Worm (Caenorhabditis elegans) whole organism, L2 larva: Measurements from ENCODE around the gene clec-184.

Source experiments
- R02D3.7 ChIP-seq: fragments of 150-350 bp; optimal IDR thresholded peaks from 2 replicates; lab custom pipeline; 2014; ENCODE audit warnings: missing biosample characterization, missing genetic modification characterization
- ama-1 ChIP-seq: fragments of 150-350 bp; optimal IDR thresholded peaks from 2 replicates; lab custom pipeline; 2018; ENCODE audit warnings: inconsistent platforms
- blmp-1 ChIP-seq: sonication (generic microtip); optimal IDR thresholded peaks from 2 replicates; lab custom pipeline; 2017; ENCODE audit warnings: missing genetic modification characterization, mild to moderate bottlenecking, missing compliant biosample characterization, antibody characterized with exemption, moderate library complexity; ENCODE audit not compliant: insufficient read depth
- dmd-4 ChIP-seq: sonication (generic microtip); optimal IDR thresholded peaks from 2 replicates; lab custom pipeline; 2017; ENCODE audit warnings: missing biosample characterization, missing genetic modification characterization
- lin-39 ChIP-seq: fragments of 150-350 bp; optimal IDR thresholded peaks from 2 replicates; lab custom pipeline; 2014; ENCODE audit warnings: missing biosample characterization, missing genetic modification reagents, missing genetic modification characterization
- lsy-2 ChIP-seq, 2 experiments: fragments of 150-350 bp in 1 of 2; sonication (generic microtip) in 1 of 2; optimal IDR thresholded peaks; 2 replicates each; lab custom pipeline; 2014 to 2017; ENCODE audit warnings: missing biosample characterization in 2 of 2, missing genetic modification characterization in 2 of 2
- nhr-11 ChIP-seq: fragments of 150-350 bp; optimal IDR thresholded peaks from 2 replicates; lab custom pipeline; 2014; ENCODE audit warnings: missing biosample characterization, missing genetic modification characterization
- nhr-21 ChIP-seq: fragments of 150-350 bp; optimal IDR thresholded peaks from 2 replicates; lab custom pipeline; 2014; ENCODE audit warnings: missing biosample characterization, missing genetic modification characterization
- nhr-6 ChIP-seq: fragments of 150-350 bp; optimal IDR thresholded peaks from 2 replicates; lab custom pipeline; 2014; ENCODE audit warnings: missing biosample characterization, missing genetic modification characterization
- sma-9 ChIP-seq, 2 experiments: fragments of 150-350 bp in 1 of 2; sonication (generic microtip) in 1 of 2; optimal IDR thresholded peaks; 2 replicates each; lab custom pipeline; 2014 to 2016; ENCODE audit warnings: missing genetic modification characterization in 2 of 2, mild to moderate bottlenecking in 1 of 2, missing biosample characterization in 1 of 2, missing compliant biosample characterization in 1 of 2, missing genetic modification reagents in 1 of 2, moderate library complexity in 1 of 2
- unc-62 ChIP-seq: fragments of 150-350 bp; optimal IDR thresholded peaks from 2 replicates; lab custom pipeline; 2014; ENCODE audit warnings: missing biosample characterization, missing genetic modification reagents, missing genetic modification characterization

DNA sequence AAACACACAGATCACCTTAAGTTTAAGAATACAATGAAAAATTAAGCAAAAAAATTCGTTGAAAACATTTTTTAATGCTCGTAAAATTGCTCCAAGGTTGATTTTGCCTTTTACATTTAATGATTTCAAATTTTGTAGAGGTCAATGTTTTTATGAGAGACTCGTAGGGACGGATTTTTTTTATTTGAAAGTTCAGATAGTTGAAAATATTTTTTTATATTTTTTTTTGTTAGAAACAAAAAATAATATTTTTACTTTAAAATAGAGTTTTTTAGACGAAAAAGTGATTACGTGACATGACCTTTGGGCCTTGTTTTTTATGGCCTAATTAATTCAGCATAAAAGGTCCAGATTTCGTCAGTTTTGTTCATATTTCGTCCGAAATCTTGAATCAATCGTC lies 22.3 kb downstream of the clec-184 start, which contains the start of gene smz-1:
- TF ChIP-seq nhr-21 (no peak), lin-39 (tag; lab: Kevin White, UChicago) (no peak), nhr-11 (tag; lab: Kevin White, UChicago) (no peak), unc-62 (GFP tag; lab: Kevin White, UChicago) (no peak), sma-9 (GFP tag; optimal IDR thresholded peaks at IDR 0.05; lab: Kevin White, UChicago) (no peak), sma-9 (tag; optimal IDR thresholded peaks at IDR 0.05; lab: Kevin White, UChicago) (no peak), dmd-4 (tag; lab: Kevin White, UChicago) (no peak), blmp-1 (tag; lab: Kevin White, UChicago) (no peak), ama-1 (lab: Kevin White, UChicago) (no peak), lsy-2 (tag; optimal IDR thresholded peaks at IDR 0.05; lab: Kevin White, UChicago) (no peak), nhr-6 (no peak), R02D3.7 (tag; lab: Kevin White, UChicago) (no peak)
